Worm (Caenorhabditis elegans): Measurements from ENCODE around the gene cdh-9.

The cdh-9 gene

ce11 chrX:16558776-16559175 is 36.3 kb upstream of the cdh-9 start (continued):
- TF ChIP-seq fkh-8 (tag; optimal IDR thresholded peaks at IDR 0.05) (no peak), C04F5.9 (tag; optimal IDR thresholded peaks at IDR 0.05) (no peak), pqm-1 (tag; optimal IDR thresholded peaks at IDR 0.05) (no peak), mab-9 (GFP tag; IDR thresholded peaks at IDR 0.05) (no peak), fos-1 (tag; optimal IDR thresholded peaks at IDR 0.05) (peak; percentile 47), snu-23 (GFP tag; optimal IDR thresholded peaks at IDR 0.05) (peak; percentile 54), aly-2 (tag; optimal IDR thresholded peaks at IDR 0.05) (no peak), nhr-20 (tag; optimal IDR thresholded peaks at IDR 0.05) (peak; percentile 51), pag-3 (tag; optimal IDR thresholded peaks at IDR 0.05; ENCODE audit: borderline replicate concordance, insufficient read depth) (no peak), fkh-10 (GFP tag; optimal IDR thresholded peaks at IDR 0.05) (no peak), Y116A8C.19 (tag; optimal IDR thresholded peaks at IDR 0.05; ENCODE audit: borderline replicate concordance) (no peak), mep-1 (tag; optimal IDR thresholded peaks at IDR 0.05) (peak; percentile 22), nhr-90 (tag; optimal IDR thresholded peaks at IDR 0.05; ENCODE audit: poor library complexity) (peak; percentile 62), egl-13 (tag; optimal IDR thresholded peaks at IDR 0.05) (no peak), nhr-28 (tag; optimal IDR thresholded peaks at IDR 0.05) (no peak), nhr-71 (tag; optimal IDR thresholded peaks at IDR 0.05) (peak; percentile 54), unc-98 (GFP tag; IDR thresholded peaks at IDR 0.05) (no peak), mef-2 (tag; optimal IDR thresholded peaks at IDR 0.05) (no peak), efl-3 (GFP tag; optimal IDR thresholded peaks at IDR 0.05) (no peak), hlh-17 (GFP tag; optimal IDR thresholded peaks at IDR 0.05; ENCODE audit: borderline replicate concordance) (no peak), C34B4.2 (tag; optimal IDR thresholded peaks at IDR 0.05) (no peak), elt-3 (tag; optimal IDR thresholded peaks at IDR 0.05) (no peak), ceh-88 (GFP tag; IDR thresholded peaks at IDR 0.05) (no peak), unc-130 (tag; optimal IDR thresholded peaks at IDR 0.05) (no peak), nhr-11 (tag; optimal IDR thresholded peaks at IDR 0.05) (no peak), nhr-12 (tag; optimal IDR thresholded peaks at IDR 0.05) (no peak), skn-1 (tag; optimal IDR thresholded peaks at IDR 0.05) (no peak), lin-14 (GFP tag; optimal IDR thresholded peaks at IDR 0.05) (peak; percentile 41), fkh-4 (tag; optimal IDR thresholded peaks at IDR 0.05; ENCODE audit: borderline replicate concordance) (no peak), ceh-8 (GFP tag; optimal IDR thresholded peaks at IDR 0.05) (no peak), nhr-85 (tag) (no peak), ztf-11 (tag; optimal IDR thresholded peaks at IDR 0.05) (no peak), egl-27 (tag; optimal IDR thresholded peaks at IDR 0.05) (no peak), unc-86 (tag; optimal IDR thresholded peaks at IDR 0.05) (no peak), F16B12.6 (tag; optimal IDR thresholded peaks at IDR 0.05) (no peak), blmp-1 (tag; optimal IDR thresholded peaks at IDR 0.05) (no peak), efl-1 (optimal IDR thresholded peaks at IDR 0.05) (no peak), efl-1 (GFP tag; optimal IDR thresholded peaks at IDR 0.05 in 1 of 2) (peak in 1 of 2 experiments; percentile 78), elt-2 (tag; optimal IDR thresholded peaks at IDR 0.05) (peak; percentile 13), dpl-1 (GFP tag; optimal IDR thresholded peaks at IDR 0.05) (no peak), alr-1 (tag; optimal IDR thresholded peaks at IDR 0.05; ENCODE audit: borderline replicate concordance) (no peak), tlp-1 (tag; optimal IDR thresholded peaks at IDR 0.05) (no peak), hlh-4 (tag; optimal IDR thresholded peaks at IDR 0.05) (no peak), irx-1 (tag; optimal IDR thresholded peaks at IDR 0.05) (peak; percentile 10), pax-3 (tag; optimal IDR thresholded peaks at IDR 0.05) (no peak), aha-1 (tag; optimal IDR thresholded peaks at IDR 0.05) (no peak), nhr-76 (tag; optimal IDR thresholded peaks at IDR 0.05) (no peak), vab-15 (tag; optimal IDR thresholded peaks at IDR 0.05) (no peak), lin-13 (GFP tag; optimal IDR thresholded peaks at IDR 0.05) (peak; percentile 2), nhr-19 (GFP tag; conservative IDR thresholded peaks at IDR 0.05) (peak; percentile 42), ceh-63 (GFP tag; optimal IDR thresholded peaks at IDR 0.05) (no peak), isw-1 (GFP tag; IDR thresholded peaks at IDR 0.05) (no peak), nhr-77 (tag; optimal IDR thresholded peaks at IDR 0.05) (no peak), hpl-2 (GFP tag; optimal IDR thresholded peaks at IDR 0.05) (no peak)

Data from whole organism, L1 larva.